Fruit fly (Drosophila melanogaster) whole organism, embryonic: Measurements from ENCODE around the gene CG15200.

ENCODE experiments used
- BEAF-32 ChIP-seq: fragments of 200-800 bp; sonication (Bioruptor generic); optimal IDR thresholded peaks from 3 replicates; lab custom pipeline; 2017; ENCODE audit warnings: missing biosample characterization, missing genetic modification characterization, mild to moderate bottlenecking, moderate library complexity, missing genetic modification reagents
- Bgb ChIP-seq: fragments of 200-800 bp; sonication (Bioruptor generic); IDR thresholded peaks from 2 replicates; pipeline ENCODE4 v1.3.6; 2022; ENCODE audit warnings: missing biosample characterization, missing genetic modification characterization; ENCODE audit not compliant: partially characterized antibody
- CG10267 ChIP-seq: fragments of 200-800 bp; sonication (Bioruptor generic); optimal IDR thresholded peaks from 2 replicates; lab custom pipeline; 2018; ENCODE audit warnings: missing biosample characterization, mild to moderate bottlenecking, missing genetic modification characterization, moderate library complexity
- CG12071 ChIP-seq: fragments of 200-800 bp; sonication (Bioruptor generic); optimal IDR thresholded peaks from 3 replicates; lab custom pipeline; 2018; ENCODE audit warnings: missing biosample characterization, mild to moderate bottlenecking, missing genetic modification characterization
- CG12391 ChIP-seq: fragments of 200-800 bp; sonication (Bioruptor generic); optimal IDR thresholded peaks from 3 replicates; lab custom pipeline; 2018; ENCODE audit warnings: missing biosample characterization, mild to moderate bottlenecking, missing genetic modification characterization, moderate library complexity
- CG15073 ChIP-seq: fragments of 200-800 bp; sonication (Bioruptor generic); optimal IDR thresholded peaks from 2 replicates; lab custom pipeline; 2016; ENCODE audit warnings: missing biosample characterization, missing genetic modification characterization
- CG15479 ChIP-seq: fragments of 200-800 bp; sonication (Bioruptor generic); optimal IDR thresholded peaks from 3 replicates; lab custom pipeline; 2019; ENCODE audit warnings: missing biosample characterization, mild to moderate bottlenecking, missing genetic modification characterization, moderate library complexity
- CG1603 ChIP-seq: fragments of 200-800 bp; sonication (Bioruptor generic); optimal IDR thresholded peaks from 2 replicates; lab custom pipeline; 2019; ENCODE audit warnings: missing biosample characterization, mild to moderate bottlenecking, missing genetic modification characterization, moderate library complexity
- CG16813 ChIP-seq: fragments of 200-800 bp; sonication (Bioruptor generic); IDR thresholded peaks from 3 replicates; pipeline ENCODE4 v1.3.6; 2022; ENCODE audit warnings: missing biosample characterization, missing genetic modification characterization; ENCODE audit not compliant: partially characterized antibody
- CG17385 ChIP-seq: fragments of 200-800 bp; sonication (Bioruptor generic); optimal IDR thresholded peaks from 3 replicates; lab custom pipeline; 2018; ENCODE audit warnings: missing biosample characterization, mild to moderate bottlenecking, missing genetic modification characterization
- CG17802 ChIP-seq: fragments of 200-800 bp; sonication (Bioruptor generic); optimal IDR thresholded peaks from 2 replicates; lab custom pipeline; 2018; ENCODE audit warnings: missing biosample characterization, mild to moderate bottlenecking, missing genetic modification characterization, moderate library complexity
- CG5180 ChIP-seq: fragments of 200-800 bp; sonication (Bioruptor generic); optimal IDR thresholded peaks from 3 replicates; lab custom pipeline; 2017; ENCODE audit warnings: missing biosample characterization, missing genetic modification characterization, mild to moderate bottlenecking, moderate library complexity, missing genetic modification reagents
- CG6791 ChIP-seq: fragments of 200-800 bp; sonication (Bioruptor generic); IDR thresholded peaks from 3 replicates; pipeline ENCODE4 v1.3.6; 2022; ENCODE audit warnings: missing biosample characterization, missing genetic modification characterization; ENCODE audit not compliant: partially characterized antibody
- CG6854 ChIP-seq: fragments of 200-800 bp; sonication (Bioruptor generic); optimal IDR thresholded peaks from 3 replicates; lab custom pipeline; 2017; ENCODE audit warnings: missing biosample characterization, mild to moderate bottlenecking, missing genetic modification characterization
- CG7357 ChIP-seq: fragments of 200-800 bp; sonication (Bioruptor generic); IDR thresholded peaks from 3 replicates; pipeline ENCODE4 v1.3.6; 2022; ENCODE audit warnings: missing biosample characterization, missing genetic modification characterization
- CG8290 ChIP-seq, 3 experiments: fragments of 200-800 bp; sonication (Bioruptor generic); optimal IDR thresholded peaks; 2 replicates each; lab custom pipeline; 2016 to 2019; ENCODE audit warnings: missing biosample characterization in 3 of 3, missing genetic modification characterization in 3 of 3, mild to moderate bottlenecking in 2 of 3, moderate library complexity in 1 of 3
- CG8478 ChIP-seq: fragments of >200 bp; optimal IDR thresholded peaks from 2 replicates; lab custom pipeline; 2018
- CG9215 ChIP-seq: fragments of 200-800 bp; sonication (Bioruptor generic); IDR thresholded peaks from 2 replicates; pipeline ENCODE4 v1.3.6; 2022; ENCODE audit warnings: missing biosample characterization, missing genetic modification characterization
- CG9437 ChIP-seq: fragments of 200-800 bp; sonication (Bioruptor generic); optimal IDR thresholded peaks from 2 replicates; lab custom pipeline; 2018; ENCODE audit warnings: missing biosample characterization, mild to moderate bottlenecking, missing genetic modification characterization
- D19B ChIP-seq: fragments of 200-800 bp; sonication (Bioruptor generic); optimal IDR thresholded peaks from 2 replicates; lab custom pipeline; 2017; ENCODE audit warnings: missing biosample characterization, mild to moderate bottlenecking, missing genetic modification characterization
- Dref ChIP-seq: fragments of 200-800 bp; sonication (Bioruptor generic); IDR thresholded peaks from 2 replicates; pipeline ENCODE4 v1.3.6; 2022; ENCODE audit warnings: missing biosample characterization, missing genetic modification characterization
- Fer2 ChIP-seq: fragments of 200-800 bp; sonication (Bioruptor generic); optimal IDR thresholded peaks from 2 replicates; lab custom pipeline; 2018; ENCODE audit warnings: missing biosample characterization, mild to moderate bottlenecking, missing genetic modification characterization, moderate library complexity
- Fer3 ChIP-seq: fragments of 200-800 bp; sonication (Bioruptor generic); optimal IDR thresholded peaks from 2 replicates; lab custom pipeline; 2018; ENCODE audit warnings: missing biosample characterization, mild to moderate bottlenecking, missing genetic modification characterization, moderate library complexity
- HLH4C ChIP-seq: fragments of 200-800 bp; sonication (Bioruptor generic); IDR thresholded peaks from 3 replicates; pipeline ENCODE4 v1.3.6; 2022; ENCODE audit warnings: missing biosample characterization, missing genetic modification characterization; ENCODE audit not compliant: partially characterized antibody
- MBD-R2 ChIP-seq: fragments of 200-800 bp; sonication (Bioruptor generic); IDR thresholded peaks from 2 replicates; pipeline ENCODE4 v1.3.6; 2022; ENCODE audit warnings: missing biosample characterization, missing genetic modification characterization
- MTF-1 ChIP-seq: fragments of 200-800 bp; sonication (Bioruptor generic); optimal IDR thresholded peaks from 2 replicates; lab custom pipeline; 2018; ENCODE audit warnings: missing biosample characterization, mild to moderate bottlenecking, missing genetic modification characterization, borderline replicate concordance
- Nf-YC ChIP-seq: fragments of 200-800 bp; optimal IDR thresholded peaks from 3 replicates; lab custom pipeline; 2019; ENCODE audit warnings: missing biosample characterization, mild to moderate bottlenecking, missing genetic modification characterization, moderate library complexity
- NfI ChIP-seq: fragments of 200-800 bp; sonication (Bioruptor generic); optimal IDR thresholded peaks from 3 replicates; lab custom pipeline; 2018; ENCODE audit warnings: missing biosample characterization, mild to moderate bottlenecking, missing genetic modification characterization, moderate library complexity
- Stat92E ChIP-seq, 3 experiments: fragments of >200 bp in 2 of 3; fragments of 200-800 bp in 1 of 3; sonication (Bioruptor generic) in 1 of 3; optimal IDR thresholded peaks; 2 replicates each; lab custom pipeline; 2017 to 2019; ENCODE audit warnings: missing biosample characterization in 3 of 3, missing genetic modification characterization in 3 of 3, mild to moderate bottlenecking in 1 of 3, moderate library complexity in 1 of 3
- Usf ChIP-seq: fragments of 200-800 bp; sonication (Bioruptor generic); optimal IDR thresholded peaks from 2 replicates; lab custom pipeline; 2017; ENCODE audit warnings: missing genotype, missing biosample characterization, missing genetic modification characterization
- al ChIP-seq: fragments of 200-800 bp; sonication (Bioruptor generic); IDR thresholded peaks from 2 replicates; pipeline ENCODE4 v1.3.6; 2022; ENCODE audit warnings: missing biosample characterization, missing genetic modification characterization
- amos ChIP-seq: fragments of 200-800 bp; sonication (Bioruptor generic); IDR thresholded peaks from 2 replicates; pipeline ENCODE4 v1.3.6; 2022; ENCODE audit warnings: missing biosample characterization, missing genetic modification characterization; ENCODE audit not compliant: partially characterized antibody
- dysf ChIP-seq: fragments of 200-800 bp; sonication (Bioruptor generic); IDR thresholded peaks from 3 replicates; pipeline ENCODE4 v1.3.6; 2022; ENCODE audit warnings: missing biosample characterization, missing genetic modification characterization
- gcm ChIP-seq: fragments of 200-800 bp; sonication (Bioruptor generic); optimal IDR thresholded peaks from 2 replicates; lab custom pipeline; 2019; ENCODE audit warnings: missing biosample characterization, mild to moderate bottlenecking, missing genetic modification characterization, moderate library complexity
- gem ChIP-seq: fragments of 200-800 bp; sonication (Bioruptor generic); optimal IDR thresholded peaks from 2 replicates; lab custom pipeline; 2019; ENCODE audit warnings: missing biosample characterization, mild to moderate bottlenecking, missing genetic modification characterization, moderate library complexity
- grau ChIP-seq: fragments of 200-800 bp; optimal IDR thresholded peaks from 3 replicates; lab custom pipeline; 2019; ENCODE audit warnings: missing biosample characterization, mild to moderate bottlenecking, missing genetic modification characterization, moderate library complexity
- hbn ChIP-seq: fragments of 200-800 bp; sonication (Bioruptor generic); IDR thresholded peaks from 2 replicates; pipeline ENCODE4 v1.3.6; 2022; ENCODE audit warnings: missing biosample characterization, missing genetic modification characterization; ENCODE audit not compliant: partially characterized antibody
- her ChIP-seq: fragments of 200-800 bp; sonication (Bioruptor generic); optimal IDR thresholded peaks from 2 replicates; lab custom pipeline; 2016; ENCODE audit warnings: missing biosample characterization, missing genetic modification characterization
- kay ChIP-seq: fragments of 200-800 bp; sonication (Bioruptor generic); optimal IDR thresholded peaks from 2 replicates; lab custom pipeline; 2016; ENCODE audit warnings: missing biosample characterization, missing genetic modification characterization
- knrl ChIP-seq: fragments of 200-800 bp; sonication (Bioruptor generic); IDR thresholded peaks from 3 replicates; pipeline ENCODE4 v1.3.6; 2022; ENCODE audit warnings: missing biosample characterization, missing genetic modification characterization; ENCODE audit not compliant: partially characterized antibody
- nmo ChIP-seq: fragments of 200-800 bp; sonication (Bioruptor generic); optimal IDR thresholded peaks from 2 replicates; lab custom pipeline; 2018; ENCODE audit warnings: missing biosample characterization, mild to moderate bottlenecking, missing genetic modification characterization, moderate library complexity
- phol ChIP-seq: fragments of 200-800 bp; sonication (Bioruptor generic); optimal IDR thresholded peaks from 3 replicates; lab custom pipeline; 2018; ENCODE audit warnings: missing biosample characterization, mild to moderate bottlenecking, missing genetic modification characterization, moderate library complexity
- pita ChIP-seq: fragments of 200-800 bp; sonication (Bioruptor generic); optimal IDR thresholded peaks from 2 replicates; lab custom pipeline; 2017; ENCODE audit warnings: missing biosample characterization, mild to moderate bottlenecking, missing genetic modification characterization
- pum ChIP-seq: fragments of 200-800 bp; sonication (Bioruptor generic); optimal IDR thresholded peaks from 2 replicates; lab custom pipeline; 2016; ENCODE audit warnings: missing biosample characterization, missing genetic modification characterization
- row ChIP-seq: fragments of 200-800 bp; sonication (Bioruptor generic); IDR thresholded peaks from 3 replicates; pipeline ENCODE4 v1.3.6; 2022; ENCODE audit warnings: missing biosample characterization, missing genetic modification characterization
- sob ChIP-seq: fragments of 200-800 bp; sonication (Bioruptor generic); IDR thresholded peaks from 2 replicates; pipeline ENCODE4 v1.3.6; 2022; ENCODE audit warnings: missing biosample characterization, missing genetic modification characterization
- wdn ChIP-seq: fragments of 200-800 bp; sonication (Bioruptor generic); IDR thresholded peaks from 2 replicates; pipeline ENCODE4 v1.3.6; 2022; ENCODE audit warnings: missing biosample characterization, missing genetic modification characterization
- zfh1 ChIP-seq: fragments of 200-800 bp; sonication (Bioruptor generic); IDR thresholded peaks from 3 replicates; pipeline ENCODE4 v1.3.6; 2022; ENCODE audit warnings: missing biosample characterization, missing genetic modification characterization

The CG15200 gene

dm6 chrX:11148272-11148835 lies 34.4 kb upstream of the CG15200 start, which contains the start of gene Ran (continued):
- TF ChIP-seq kay (GFP tag; lab: Kevin White, UChicago), result no peak
- TF ChIP-seq phol, result peak; percentile 9
- TF ChIP-seq zfh1 (GFP tag; lab: Robert Waterston, UW), result 0 out of 3 replicates have a peak, but pooled peaks have one; percentile 26
- TF ChIP-seq dysf (GFP tag; lab: Robert Waterston, UW), result no peak
- no peak for TF ChIP-seq Fer2
- TF ChIP-seq CG7357 (GFP tag; lab: Robert Waterston, UW), result peak; percentile 95
- peak; percentile 37; the same call in 1 of the 2 replicates for TF ChIP-seq Bgb
- no peak for TF ChIP-seq CG6854
- peak; percentile 15; the same call in 1 of the 3 replicates for TF ChIP-seq CG6791
- peak; percentile 25 for TF ChIP-seq CG12391
- TF ChIP-seq CG1603, result peak; percentile 89
- TF ChIP-seq CG17385 (GFP tag; lab: Kevin White, UChicago), result no peak
- TF ChIP-seq Fer3, result no peak
- no peak for TF ChIP-seq D19B (GFP tag; lab: Kevin White, UChicago)
- no peak for TF ChIP-seq MTF-1
- peak; percentile 36; the same call in 1 of the 3 replicates for TF ChIP-seq knrl (GFP tag; lab: Robert Waterston, UW)
- peak; percentile 81 for TF ChIP-seq row
- no peak for TF ChIP-seq CG8290 (GFP tag; optimal IDR thresholded peaks at IDR 0.05; lab: Kevin White, UChicago)
- TF ChIP-seq CG8290 (tag; optimal IDR thresholded peaks at IDR 0.05; lab: Kevin White, UChicago), result no peak
- no peak for TF ChIP-seq gcm (GFP tag; lab: Kevin White, UChicago)
- no peak for TF ChIP-seq pita (GFP tag; lab: Kevin White, UChicago)
- peak; percentile 15 for TF ChIP-seq CG10267
- no peak for TF ChIP-seq CG12071 (GFP tag; lab: Kevin White, UChicago)
- TF ChIP-seq hbn, result 0 out of 2 replicates have a peak, but pooled peaks have one; percentile 23
- peak; percentile 52 for TF ChIP-seq amos (GFP tag; lab: Robert Waterston, UW)
- 0 out of 3 replicates have a peak, but pooled peaks have one; percentile 32 for TF ChIP-seq HLH4C (GFP tag; lab: Robert Waterston, UW)
- TF ChIP-seq her (GFP tag; lab: Kevin White, UChicago), result no peak
- TF ChIP-seq Dref (GFP tag; lab: Robert Waterston, UW), result peak; percentile 65
- TF ChIP-seq Stat92E (GFP tag; optimal IDR thresholded peaks at IDR 0.05; lab: Kevin White, UChicago), result peak in 1 of 3 experiments; percentile 31
- TF ChIP-seq Nf-YC (tag; lab: Kevin White, UChicago), result no peak
- no peak for TF ChIP-seq CG5180 (GFP tag; lab: Kevin White, UChicago)
- no peak for TF ChIP-seq al (GFP tag; lab: Robert Waterston, UW)
- 0 out of 3 replicates have a peak, but pooled peaks have one; percentile 35 for TF ChIP-seq CG16813 (GFP tag; lab: Robert Waterston, UW)
- TF ChIP-seq CG9215 (GFP tag; lab: Robert Waterston, UW), result 0 out of 2 replicates have a peak, but pooled peaks have one; percentile 23
- TF ChIP-seq wdn (GFP tag; lab: Robert Waterston, UW), result no peak
- TF ChIP-seq CG15073, result no peak
- TF ChIP-seq CG17802 (tag; lab: Kevin White, UChicago), result peak; percentile 68
- TF ChIP-seq grau (tag; lab: Kevin White, UChicago), result peak; percentile 15
- TF ChIP-seq gem (tag; lab: Kevin White, UChicago), result peak; percentile 18
- peak; percentile 35 for TF ChIP-seq MBD-R2 (GFP tag; lab: Robert Waterston, UW)
- no peak for TF ChIP-seq CG8478 (lab: Kevin White, UChicago)
- no peak for TF ChIP-seq CG15479
- TF ChIP-seq CG9437 (GFP tag; lab: Kevin White, UChicago), result no peak
- no peak for TF ChIP-seq Usf (GFP tag; lab: Kevin White, UChicago)
- TF ChIP-seq BEAF-32 (GFP tag; lab: Kevin White, UChicago), result peak; percentile 66
- no peak for TF ChIP-seq NfI (GFP tag; lab: Kevin White, UChicago)
- peak; percentile 26 for TF ChIP-seq nmo (GFP tag; lab: Kevin White, UChicago)
- peak; percentile 43 for TF ChIP-seq sob (GFP tag; lab: Robert Waterston, UW)
- no peak for TF ChIP-seq pum (GFP tag; lab: Kevin White, UChicago)
